Worm (Caenorhabditis elegans) whole organism, L3 larva: ENCODE measurements around the gene fli-1.

Source experiments
- R02D3.7 ChIP-seq: fragments of 150-350 bp; optimal IDR thresholded peaks from 2 replicates; lab custom pipeline; 2014; ENCODE audit warnings: missing biosample characterization, missing genetic modification characterization
- ama-1 ChIP-seq: fragments of 150-350 bp; optimal IDR thresholded peaks from 2 replicates; lab custom pipeline; 2018
- ceh-82 ChIP-seq: fragments of 150-350 bp; optimal IDR thresholded peaks from 2 replicates; lab custom pipeline; 2014; ENCODE audit warnings: missing biosample characterization, missing genetic modification characterization
- ceh-9 ChIP-seq: sonication (generic microtip); optimal IDR thresholded peaks from 2 replicates; lab custom pipeline; 2018; ENCODE audit warnings: missing biosample characterization, missing genetic modification characterization
- elt-1 ChIP-seq: fragments of 150-350 bp; optimal IDR thresholded peaks from 2 replicates; lab custom pipeline; 2014; ENCODE audit warnings: missing biosample characterization, missing genetic modification characterization
- elt-2 ChIP-seq: sonication (generic microtip); optimal IDR thresholded peaks from 2 replicates; lab custom pipeline; 2016; ENCODE audit warnings: missing genetic modification reagents, mild to moderate bottlenecking, missing genetic modification characterization, missing compliant biosample characterization
- elt-3 ChIP-seq, 3 experiments: fragments of 150-350 bp in 1 of 3; sonication (generic microtip) in 2 of 3; optimal IDR thresholded peaks; 2 replicates in 2 of 3; 4 replicates in 1 of 3; lab custom pipeline; 2014 to 2017; ENCODE audit warnings: missing biosample characterization in 3 of 3, missing genetic modification characterization in 3 of 3
- eor-1 ChIP-seq, 2 experiments: fragments of 150-350 bp; optimal IDR thresholded peaks; 2 replicates each; lab custom pipeline; 2014 to 2018; ENCODE audit warnings: missing biosample characterization in 2 of 2, missing genetic modification characterization in 2 of 2
- fos-1 ChIP-seq: fragments of 150-350 bp; optimal IDR thresholded peaks from 2 replicates; lab custom pipeline; 2014; ENCODE audit warnings: missing biosample characterization, missing genetic modification characterization
- hmg-11 ChIP-seq: sonication (generic microtip); optimal IDR thresholded peaks from 2 replicates; lab custom pipeline; 2016; ENCODE audit warnings: missing genetic modification characterization, missing compliant biosample characterization
- jun-1 ChIP-seq: fragments of 150-350 bp; optimal IDR thresholded peaks from 2 replicates; lab custom pipeline; 2014; ENCODE audit warnings: missing biosample characterization, missing genetic modification reagents, missing genetic modification characterization
- lin-15B ChIP-seq: fragments of 150-350 bp; optimal IDR thresholded peaks from 2 replicates; lab custom pipeline; 2014; ENCODE audit warnings: missing biosample characterization, missing genetic modification characterization
- lin-39 ChIP-seq: fragments of 150-350 bp; optimal IDR thresholded peaks from 2 replicates; lab custom pipeline; 2018; ENCODE audit warnings: missing biosample characterization, missing genetic modification reagents, missing genetic modification characterization
- mdl-1 ChIP-seq: fragments of 150-350 bp; optimal IDR thresholded peaks from 2 replicates; lab custom pipeline; 2014; ENCODE audit warnings: missing biosample characterization, missing genetic modification characterization
- mml-1 ChIP-seq: fragments of 150-350 bp; sonication (generic microtip); optimal IDR thresholded peaks from 3 replicates; lab custom pipeline; 2014; ENCODE audit warnings: missing biosample characterization, missing genetic modification characterization
- nfya-1 ChIP-seq: sonication (generic microtip); optimal IDR thresholded peaks from 2 replicates; lab custom pipeline; 2017; ENCODE audit warnings: missing genetic modification characterization, mild to moderate bottlenecking, missing compliant biosample characterization, antibody characterized with exemption, moderate library complexity; ENCODE audit not compliant: insufficient read depth
- nhr-12 ChIP-seq: fragments of 150-350 bp; optimal IDR thresholded peaks from 2 replicates; lab custom pipeline; 2014; ENCODE audit warnings: missing biosample characterization, missing genetic modification characterization
- nhr-23 ChIP-seq: fragments of 150-350 bp; optimal IDR thresholded peaks from 2 replicates; lab custom pipeline; 2014; ENCODE audit warnings: missing biosample characterization, missing genetic modification reagents, missing genetic modification characterization
- nhr-25 ChIP-seq: sonication (generic microtip); optimal IDR thresholded peaks from 2 replicates; lab custom pipeline; 2017; ENCODE audit warnings: missing biosample characterization, missing genetic modification characterization
- nhr-43 ChIP-seq: sonication (generic microtip); optimal IDR thresholded peaks from 2 replicates; lab custom pipeline; 2016; ENCODE audit warnings: mild to moderate bottlenecking, missing genetic modification characterization, missing compliant biosample characterization; ENCODE audit not compliant: poor library complexity, severe bottlenecking
- nhr-67 ChIP-seq: fragments of 150-350 bp; optimal IDR thresholded peaks from 2 replicates; lab custom pipeline; 2014; ENCODE audit warnings: missing biosample characterization, missing genetic modification characterization
- nhr-77 ChIP-seq: fragments of 150-350 bp; optimal IDR thresholded peaks from 2 replicates; lab custom pipeline; 2014; ENCODE audit warnings: missing biosample characterization, missing genetic modification characterization
- pha-4 ChIP-seq: fragments of 150-350 bp; optimal IDR thresholded peaks from 2 replicates; lab custom pipeline; 2014; ENCODE audit warnings: missing biosample characterization, missing genetic modification reagents, missing genetic modification characterization
- pqm-1 ChIP-seq: fragments of 150-350 bp; optimal IDR thresholded peaks from 2 replicates; lab custom pipeline; 2017; ENCODE audit warnings: missing biosample characterization, missing genetic modification characterization, inconsistent platforms
- sea-2 ChIP-seq: fragments of 150-350 bp; sonication (generic microtip); optimal IDR thresholded peaks from 4 replicates; lab custom pipeline; 2014; ENCODE audit warnings: missing biosample characterization, missing genetic modification reagents, missing genetic modification characterization
- skn-1 ChIP-seq: fragments of 150-350 bp; optimal IDR thresholded peaks from 2 replicates; lab custom pipeline; 2014; ENCODE audit warnings: missing biosample characterization, missing genetic modification characterization
- snpc-4 ChIP-seq: fragments of 150-350 bp; optimal IDR thresholded peaks from 2 replicates; lab custom pipeline; 2014; ENCODE audit warnings: missing biosample characterization, missing genetic modification characterization
- unc-39 ChIP-seq: sonication (generic microtip); optimal IDR thresholded peaks from 4 replicates; lab custom pipeline; 2017; ENCODE audit warnings: missing biosample characterization, missing genetic modification characterization
- unc-62 ChIP-seq: fragments of 150-350 bp; sonication (generic microtip); optimal IDR thresholded peaks from 4 replicates; lab custom pipeline; 2014; ENCODE audit warnings: missing biosample characterization, missing genetic modification reagents, missing genetic modification characterization
- ztf-11 ChIP-seq: fragments of 150-350 bp; optimal IDR thresholded peaks from 2 replicates; lab custom pipeline; 2014; ENCODE audit warnings: missing biosample characterization, missing genetic modification characterization

Gene fli-1

ce11 chrIII:8650235-8650817 is 33.2 kb downstream of the fli-1 start, which contains the start of gene flp-23 (continued):
- peak; percentile 44 for TF ChIP-seq nfya-1
- TF ChIP-seq nhr-43 (tag; lab: Kevin White, UChicago), result no peak

- TF ChIP-seq lin-39, result no peak
- TF ChIP-seq, all 47 proteins: peak for 0
Measured at ce11 chrIII:8648589-8648988, 34.9 kb downstream of the fli-1 start, which contains the start of gene F22B7.3. Gene F22B7.3, plus strand, starts transcription at chrIII:8648889.

ce11 chrIII:8646021-8646420 is 37.5 kb downstream of the fli-1 start:
- peak; percentile 12 for TF ChIP-seq elt-2 (tag; lab: Kevin White, UChicago)
- TF ChIP-seq jun-1 (tag; lab: Kevin White, UChicago), result no peak
- TF ChIP-seq ceh-82 (tag; lab: Kevin White, UChicago), result no peak
- TF ChIP-seq nhr-43 (tag; lab: Kevin White, UChicago), result peak; percentile 40
- no peak for TF ChIP-seq nfya-1

- TF ChIP-seq eor-1 (tag; optimal IDR thresholded peaks at IDR 0.05; lab: Kevin White, UChicago) (no peak), elt-2 (tag; lab: Kevin White, UChicago) (no peak), unc-62 (no peak), unc-39 (tag; lab: Kevin White, UChicago) (no peak), ama-1 (lab: Kevin White, UChicago) (no peak), ztf-11 (tag; lab: Kevin White, UChicago) (no peak), elt-1 (tag; lab: Kevin White, UChicago) (no peak), nhr-67 (tag; lab: Kevin White, UChicago) (no peak), fos-1 (no peak), pqm-1 (tag; lab: Kevin White, UChicago) (no peak), ceh-82 (tag; lab: Kevin White, UChicago) (no peak), pha-4 (tag; lab: Kevin White, UChicago) (no peak)
Measured at ce11 chrIII:8643639-8644038, 39.9 kb downstream of the fli-1 start, which contains the start of gene twk-7. Gene twk-7, minus strand, starts transcription at chrIII:8643739.

ce11 chrIII:8639188-8639795 is 44.2 kb downstream of the fli-1 start, which contains the start of gene fip-1:
Gene fip-1, plus strand, starts transcription at chrIII:8639745.
- peak; percentile 9 for TF ChIP-seq nhr-43 (tag; lab: Kevin White, UChicago)
- peak; percentile 9 for TF ChIP-seq pqm-1 (tag; lab: Kevin White, UChicago)
- no peak for TF ChIP-seq nhr-23
- no peak for TF ChIP-seq mdl-1
- peak; percentile 20 for TF ChIP-seq elt-2 (tag; lab: Kevin White, UChicago)

ce11 chrIII:8636803-8637202 is 46.7 kb downstream of the fli-1 start:
- TF ChIP-seq pqm-1 (tag; lab: Kevin White, UChicago) (no peak), ceh-9 (tag; lab: Kevin White, UChicago) (no peak), nfya-1 (peak; percentile 45), eor-1 (tag; optimal IDR thresholded peaks at IDR 0.05; lab: Kevin White, UChicago) (no peak), nhr-12 (tag; lab: Kevin White, UChicago) (no peak), sea-2 (GFP tag; lab: Kevin White, UChicago) (no peak), lin-39 (peak; percentile 47), unc-39 (tag; lab: Kevin White, UChicago) (no peak), nhr-77 (tag; lab: Kevin White, UChicago) (no peak), jun-1 (tag; lab: Kevin White, UChicago) (no peak), unc-62 (peak; percentile 28)
- TF ChIP-seq, all 47 proteins: peak for 3

ce11 chrIII:8630833-8631232 is 52.7 kb downstream of the fli-1 start, which contains the start of gene dnj-10:
Gene dnj-10, plus strand, starts transcription at chrIII:8631165.
- TF ChIP-seq pha-4 (tag; lab: Kevin White, UChicago) (peak; percentile 84), mml-1 (tag; lab: Kevin White, UChicago) (no peak), lin-15B (tag; lab: Kevin White, UChicago) (peak; percentile 92), skn-1 (peak; percentile 25), ama-1 (lab: Kevin White, UChicago) (no peak), R02D3.7 (peak; percentile 6), elt-3 (tag; optimal IDR thresholded peaks at IDR 0.05; lab: Kevin White, UChicago) (no peak), elt-2 (tag; lab: Kevin White, UChicago) (peak; percentile 16), hmg-11 (tag; lab: Kevin White, UChicago) (peak; percentile 26), nfya-1 (peak; percentile 72), lin-39 (peak; percentile 4), nhr-25 (tag; lab: Kevin White, UChicago) (no peak), mdl-1 (no peak), nhr-77 (tag; lab: Kevin White, UChicago) (no peak), snpc-4 (tag; lab: Kevin White, UChicago) (peak; percentile 16), elt-1 (tag; lab: Kevin White, UChicago) (no peak), pqm-1 (tag; lab: Kevin White, UChicago) (no peak), nhr-23 (peak; percentile 60), eor-1 (tag; optimal IDR thresholded peaks at IDR 0.05; lab: Kevin White, UChicago) (no peak)
